Worm (Caenorhabditis elegans): Measurements from ENCODE around the gene Y38C1BA.4.

Y38C1BA.4 gene

DNA sequence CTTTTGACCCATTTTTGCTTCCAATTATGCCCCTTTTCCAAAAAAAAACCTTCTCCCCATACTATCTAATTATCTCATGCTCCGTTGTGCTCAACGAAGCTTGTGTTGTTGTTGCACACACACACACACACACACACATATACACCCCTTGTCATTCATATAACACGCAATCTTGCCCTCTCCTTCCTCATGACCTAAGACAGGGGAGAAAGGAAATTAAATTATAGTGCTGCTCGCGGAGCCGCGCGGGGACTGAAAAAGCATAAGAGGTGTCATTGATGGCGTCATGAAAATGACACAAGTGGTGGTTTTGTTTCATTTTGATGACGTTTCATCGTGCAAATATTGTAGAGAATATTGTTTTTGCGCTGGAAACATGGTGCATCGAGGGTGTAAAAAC, 5.1 kb downstream of the Y38C1BA.4 start:
- TF ChIP-seq dao-5 (tag; optimal IDR thresholded peaks at IDR 0.05) (no peak), W03F9.2 (tag; optimal IDR thresholded peaks at IDR 0.05) (no peak), him-1 (tag; optimal IDR thresholded peaks at IDR 0.05) (no peak)

DNA sequence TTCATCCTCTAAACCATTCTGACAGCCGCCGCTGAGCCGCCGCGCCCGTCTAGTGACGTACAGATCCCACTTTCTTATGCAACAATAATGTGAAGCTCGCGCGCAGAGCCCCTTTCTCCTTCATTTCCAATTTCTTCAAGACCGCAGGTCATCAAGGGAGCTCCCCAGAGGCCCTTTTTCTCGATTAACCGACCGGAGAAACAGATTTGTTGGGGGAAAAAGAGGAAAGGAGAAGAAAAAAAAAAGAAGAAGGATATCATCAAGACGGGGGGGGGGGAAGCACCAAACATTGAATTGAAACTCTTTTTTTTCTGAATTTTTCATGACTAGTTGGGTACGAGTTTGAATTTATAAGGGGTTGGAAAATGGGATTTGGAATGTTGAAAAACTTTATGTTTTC, 5.7 kb downstream of the Y38C1BA.4 start:
- TF ChIP-seq him-1 (tag; optimal IDR thresholded peaks at IDR 0.05) (no peak), dao-5 (tag; optimal IDR thresholded peaks at IDR 0.05) (no peak), W03F9.2 (tag; optimal IDR thresholded peaks at IDR 0.05) (no peak)

DNA sequence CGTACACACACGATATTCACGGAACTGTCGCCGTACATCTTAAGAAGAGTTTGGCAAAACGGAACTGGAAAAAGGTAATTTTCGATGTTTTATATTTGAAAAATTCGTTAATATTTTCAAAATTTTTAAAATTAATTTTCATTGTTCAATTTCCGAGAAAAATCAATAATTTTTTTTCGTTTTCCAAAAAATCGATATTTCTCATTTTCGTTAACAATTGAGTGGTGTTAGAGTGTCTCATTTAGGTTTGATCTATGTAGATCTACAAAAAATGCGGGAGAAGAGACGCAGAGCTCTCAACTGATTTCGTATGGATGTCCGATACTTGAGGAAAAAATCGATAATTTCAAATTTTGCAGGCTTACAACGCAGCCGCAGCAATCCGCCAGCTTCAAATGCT, 11.5 kb downstream of the Y38C1BA.4 start:
- TF ChIP-seq W03F9.2 (tag; optimal IDR thresholded peaks at IDR 0.05) (no peak), him-1 (tag; optimal IDR thresholded peaks at IDR 0.05) (no peak), dao-5 (tag; optimal IDR thresholded peaks at IDR 0.05) (no peak)

- TF ChIP-seq him-1 (tag; optimal IDR thresholded peaks at IDR 0.05) (no peak), dao-5 (tag; optimal IDR thresholded peaks at IDR 0.05) (no peak), W03F9.2 (tag; optimal IDR thresholded peaks at IDR 0.05) (no peak)
Observed at ce11 chrIV:1834242-1834641, 12.6 kb downstream of the Y38C1BA.4 start, which contains the start of gene ccm-2. Gene ccm-2, plus strand, starts transcription at chrIV:1834628.

- no peak for TF ChIP-seq him-1 (tag; optimal IDR thresholded peaks at IDR 0.05)
- TF ChIP-seq W03F9.2 (tag; optimal IDR thresholded peaks at IDR 0.05): no peak
- TF ChIP-seq dao-5 (tag; optimal IDR thresholded peaks at IDR 0.05): no peak
Observed at ce11 chrIV:1834972-1835371, 13.3 kb downstream of the Y38C1BA.4 start.

- TF ChIP-seq him-1 (tag; optimal IDR thresholded peaks at IDR 0.05) (no peak), dao-5 (tag; optimal IDR thresholded peaks at IDR 0.05) (no peak), W03F9.2 (tag; optimal IDR thresholded peaks at IDR 0.05) (no peak)
Observed at ce11 chrIV:1837134-1837533, 15.5 kb downstream of the Y38C1BA.4 start.

DNA sequence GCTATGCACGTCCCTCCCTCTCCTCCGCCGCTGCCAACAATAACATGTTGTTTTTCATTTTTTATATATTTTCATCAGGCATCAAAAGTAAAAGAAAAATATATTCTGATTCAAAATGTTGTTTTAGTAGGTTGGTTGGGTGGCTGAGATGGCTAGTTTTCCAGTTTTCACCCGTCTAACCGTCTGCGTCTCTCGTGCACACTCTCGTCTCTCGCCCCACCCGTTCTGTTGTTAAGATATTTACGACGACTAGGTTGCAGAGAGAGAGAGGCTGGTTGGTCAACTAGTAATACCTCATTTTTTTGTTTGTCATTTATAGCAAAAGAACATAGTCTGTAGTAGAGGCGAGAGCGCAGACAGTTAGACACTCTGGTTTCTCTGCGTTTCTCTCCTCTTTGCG, 16.9 kb downstream of the Y38C1BA.4 start:
- TF ChIP-seq dao-5 (tag; optimal IDR thresholded peaks at IDR 0.05): no peak
- TF ChIP-seq W03F9.2 (tag; optimal IDR thresholded peaks at IDR 0.05): no peak
- no peak for TF ChIP-seq him-1 (tag; optimal IDR thresholded peaks at IDR 0.05)

ce11 chrIV:1842314-1842713, 20.7 kb downstream of the Y38C1BA.4 start:
- TF ChIP-seq W03F9.2 (tag; optimal IDR thresholded peaks at IDR 0.05) (no peak), him-1 (tag; optimal IDR thresholded peaks at IDR 0.05) (no peak), dao-5 (tag; optimal IDR thresholded peaks at IDR 0.05) (no peak)

DNA sequence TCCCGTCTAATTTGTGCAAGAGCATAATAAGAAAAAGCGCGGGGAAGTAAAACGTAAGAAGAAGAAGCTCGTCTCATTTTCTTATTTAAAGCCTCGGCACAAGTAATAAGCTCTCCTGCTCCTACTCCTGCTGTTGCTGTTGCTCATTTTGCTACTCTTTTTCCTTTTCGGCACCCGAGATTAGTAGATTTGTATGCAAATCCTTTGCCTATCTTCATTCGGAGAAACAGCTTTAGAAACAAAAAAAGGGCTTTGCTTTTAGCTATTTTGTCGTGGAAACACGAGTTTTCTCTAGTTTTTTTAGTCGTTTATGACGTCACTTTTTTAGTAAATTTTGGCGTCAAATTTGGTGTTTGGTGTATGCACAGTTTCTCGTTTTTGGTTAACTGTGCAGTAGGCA, 22.0 kb downstream of the Y38C1BA.4 start:
- TF ChIP-seq W03F9.2 (tag; optimal IDR thresholded peaks at IDR 0.05): no peak
- no peak for TF ChIP-seq dao-5 (tag; optimal IDR thresholded peaks at IDR 0.05)
- TF ChIP-seq him-1 (tag; optimal IDR thresholded peaks at IDR 0.05): no peak

- no peak for TF ChIP-seq him-1 (tag; optimal IDR thresholded peaks at IDR 0.05)
- TF ChIP-seq dao-5 (tag; optimal IDR thresholded peaks at IDR 0.05): no peak
- TF ChIP-seq W03F9.2 (tag; optimal IDR thresholded peaks at IDR 0.05): no peak
Observed at ce11 chrIV:1844624-1845023, 23.0 kb downstream of the Y38C1BA.4 start.

DNA sequence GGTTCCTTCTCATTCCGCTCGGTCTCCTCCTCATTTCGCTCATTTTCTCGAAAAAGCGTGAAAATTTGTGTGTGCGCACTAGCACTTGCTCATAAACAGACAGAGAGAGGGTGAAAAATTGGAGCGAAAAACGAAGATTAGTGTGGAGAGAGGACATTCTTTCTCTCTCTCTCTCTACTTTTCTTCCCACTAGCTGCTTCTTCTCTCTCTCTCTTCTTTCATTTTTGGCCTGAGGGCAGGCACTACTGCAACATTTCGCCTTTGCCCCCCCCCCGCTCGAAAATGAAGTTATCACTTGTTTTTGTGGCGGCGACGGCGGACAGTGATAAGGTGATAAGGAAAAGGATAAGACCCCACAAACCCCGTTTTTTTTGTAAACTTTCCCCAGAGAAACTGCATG, 23.4 kb downstream of the Y38C1BA.4 start:
- TF ChIP-seq dao-5 (tag; optimal IDR thresholded peaks at IDR 0.05): no peak
- TF ChIP-seq W03F9.2 (tag; optimal IDR thresholded peaks at IDR 0.05): no peak
- TF ChIP-seq him-1 (tag; optimal IDR thresholded peaks at IDR 0.05): peak; percentile 48

- TF ChIP-seq him-1 (tag; optimal IDR thresholded peaks at IDR 0.05) (no peak), W03F9.2 (tag; optimal IDR thresholded peaks at IDR 0.05) (no peak), dao-5 (tag; optimal IDR thresholded peaks at IDR 0.05) (no peak)
Observed at ce11 chrIV:1846451-1846850, 24.8 kb downstream of the Y38C1BA.4 start.

- TF ChIP-seq W03F9.2 (tag; optimal IDR thresholded peaks at IDR 0.05) (no peak), him-1 (tag; optimal IDR thresholded peaks at IDR 0.05) (no peak), dao-5 (tag; optimal IDR thresholded peaks at IDR 0.05) (no peak)
Observed at ce11 chrIV:1847912-1848311, 26.3 kb downstream of the Y38C1BA.4 start, which contains the start of gene egl-4. Gene egl-4, plus strand, starts transcription at chrIV:1848071.

ce11 chrIV:1853934-1854438, 32.3 kb downstream of the Y38C1BA.4 start:
- TF ChIP-seq him-1 (tag; optimal IDR thresholded peaks at IDR 0.05): no peak

DNA sequence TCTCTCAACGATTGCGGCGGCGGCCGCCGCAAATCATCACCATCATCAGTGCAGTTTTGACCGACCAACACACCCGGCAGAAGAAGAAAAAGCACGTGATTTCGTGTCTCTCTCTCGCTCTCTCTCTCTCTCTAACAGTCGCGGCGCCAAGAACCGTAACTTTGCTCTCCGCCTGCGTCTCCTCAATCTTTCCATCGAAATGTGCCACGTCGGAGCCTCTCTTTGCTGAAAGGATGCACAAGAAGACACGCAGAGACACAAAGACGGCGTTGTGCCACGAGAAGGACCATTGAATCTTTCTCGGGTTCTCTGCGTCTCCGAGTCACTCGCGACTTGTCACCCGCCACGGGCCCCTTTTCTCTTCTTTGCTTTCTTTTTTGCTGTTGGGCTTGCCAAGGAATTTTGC, 36.2 kb downstream of the Y38C1BA.4 start:
- TF ChIP-seq W03F9.2 (tag; optimal IDR thresholded peaks at IDR 0.05) (no peak), him-1 (tag; optimal IDR thresholded peaks at IDR 0.05) (peak; percentile 56), dao-5 (tag; optimal IDR thresholded peaks at IDR 0.05) (no peak)
